Fruit fly (Drosophila melanogaster): ENCODE measurements around the gene CG13373.

Gene CG13373

dm6 chrX:525610-526009, 48.8 kb downstream of the CG13373 start:
- TF ChIP-seq Sin3A (optimal IDR thresholded peaks at IDR 0.05), result no peak
- TF ChIP-seq h (optimal IDR thresholded peaks at IDR 0.05), result no peak
- TF ChIP-seq psq (optimal IDR thresholded peaks at IDR 0.05), result no peak
- no peak for TF ChIP-seq Myc (optimal IDR thresholded peaks at IDR 0.05)
- TF ChIP-seq ttk (optimal IDR thresholded peaks at IDR 0.05), result no peak
- no peak for TF ChIP-seq insv (optimal IDR thresholded peaks at IDR 0.05)

- TF ChIP-seq h (optimal IDR thresholded peaks at IDR 0.05), result no peak
- TF ChIP-seq ttk (optimal IDR thresholded peaks at IDR 0.05), result no peak
- TF ChIP-seq insv (optimal IDR thresholded peaks at IDR 0.05), result no peak
- no peak for TF ChIP-seq Sin3A (optimal IDR thresholded peaks at IDR 0.05)
- no peak for TF ChIP-seq Myc (optimal IDR thresholded peaks at IDR 0.05)
- no peak for TF ChIP-seq psq (optimal IDR thresholded peaks at IDR 0.05)
Observed at dm6 chrX:526479-527071, 49.8 kb downstream of the CG13373 start.
